Worm (Caenorhabditis elegans) whole organism, L2 larva: Measurements from ENCODE around the gene K04C2.7.

Experiments used
- ZK546.5 ChIP-seq: sonication (generic microtip); optimal IDR thresholded peaks from 2 replicates; lab custom pipeline; 2017; ENCODE audit warnings: missing biosample characterization, missing genetic modification characterization
- nhr-12 ChIP-seq: fragments of 150-350 bp; optimal IDR thresholded peaks from 2 replicates; lab custom pipeline; 2014; ENCODE audit warnings: missing biosample characterization, missing genetic modification characterization
- nhr-77 ChIP-seq: fragments of 150-350 bp; optimal IDR thresholded peaks from 2 replicates; lab custom pipeline; 2014; ENCODE audit warnings: missing biosample characterization, missing genetic modification characterization
- snpc-4 ChIP-seq: fragments of 150-350 bp; optimal IDR thresholded peaks from 2 replicates; lab custom pipeline; 2014; ENCODE audit warnings: missing biosample characterization, missing genetic modification characterization

DNA sequence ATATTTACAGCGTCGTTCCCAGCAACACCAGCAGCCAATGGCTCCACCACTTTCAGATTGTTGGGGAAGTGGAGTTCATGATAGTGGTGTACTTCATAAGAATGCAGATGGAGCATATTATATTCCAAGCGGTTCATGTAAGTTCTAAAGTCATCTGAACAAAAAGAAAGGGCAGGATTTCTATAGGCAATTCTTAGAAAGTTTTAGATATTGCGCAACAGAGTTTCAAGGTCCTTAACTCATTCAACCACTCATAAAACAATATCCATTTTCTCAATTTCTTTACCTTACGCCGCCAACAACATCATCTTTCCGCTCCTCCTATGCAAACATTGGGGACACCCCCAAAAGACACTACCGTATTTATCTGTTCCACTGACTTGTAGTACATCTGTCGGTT, 49.6 kb upstream of the K04C2.7 start:
- no peak for TF ChIP-seq ZK546.5 (tag; lab: Kevin White, UChicago)
- no peak for TF ChIP-seq nhr-77
- no peak for TF ChIP-seq nhr-12 (tag; lab: Kevin White, UChicago)
- no peak for TF ChIP-seq snpc-4 (tag; lab: Kevin White, UChicago)
